Worm (Caenorhabditis elegans): Measurements from ENCODE around the gene twk-34.

- peak; percentile 64 for TF ChIP-seq jun-1 (tag; optimal IDR thresholded peaks at IDR 0.05)
- no peak for TF ChIP-seq ztf-11 (tag; optimal IDR thresholded peaks at IDR 0.05)
- TF ChIP-seq ceh-9 (tag; optimal IDR thresholded peaks at IDR 0.05), result no peak
- TF ChIP-seq nhr-237 (tag; optimal IDR thresholded peaks at IDR 0.05), result no peak
- TF ChIP-seq elt-2 (tag; optimal IDR thresholded peaks at IDR 0.05), result peak; percentile 99
- TF ChIP-seq nhr-12 (tag; optimal IDR thresholded peaks at IDR 0.05), result no peak
- TF ChIP-seq nhr-28 (tag; optimal IDR thresholded peaks at IDR 0.05), result no peak
- TF ChIP-seq ceh-28 (tag; optimal IDR thresholded peaks at IDR 0.05), result no peak
- no peak for TF ChIP-seq eor-1 (tag; optimal IDR thresholded peaks at IDR 0.05)
- TF ChIP-seq ceh-82 (tag; optimal IDR thresholded peaks at IDR 0.05), result no peak
- no peak for TF ChIP-seq nhr-23 (tag; optimal IDR thresholded peaks at IDR 0.05)
- TF ChIP-seq mdl-1 (tag; optimal IDR thresholded peaks at IDR 0.05), result no peak
- no peak for TF ChIP-seq nhr-77 (tag; optimal IDR thresholded peaks at IDR 0.05)
- no peak for TF ChIP-seq elt-1 (tag; optimal IDR thresholded peaks at IDR 0.05)
Measured at ce11 chrV:15666718-15667117, 38.0 kb upstream of the twk-34 start.

Measured in whole organism, L3 larva.